Fruit fly (Drosophila melanogaster): Measurements from ENCODE around the gene Drsl2.

- no peak for TF ChIP-seq CG7101 (tag; optimal IDR thresholded peaks at IDR 0.05)
- no peak for TF ChIP-seq CG7045 (GFP tag; optimal IDR thresholded peaks at IDR 0.05)
- no peak for TF ChIP-seq CG12768 (GFP tag; optimal IDR thresholded peaks at IDR 0.05)
- TF ChIP-seq Clk (GFP tag; optimal IDR thresholded peaks at IDR 0.05): no peak
- no peak for TF ChIP-seq Crg-1 (GFP tag; optimal IDR thresholded peaks at IDR 0.05)
- no peak for TF ChIP-seq CG33017 (tag; optimal IDR thresholded peaks at IDR 0.05)
- TF ChIP-seq cnc (optimal IDR thresholded peaks at IDR 0.05): no peak
- no peak for TF ChIP-seq kay (GFP tag; ENCODE audit: borderline replicate concordance)
- no peak for TF ChIP-seq CG14711 (tag; optimal IDR thresholded peaks at IDR 0.05)
- no peak for TF ChIP-seq ovo (GFP tag; optimal IDR thresholded peaks at IDR 0.05)
These were observed 20.6 kb downstream of the Drsl2 start, which contains the start of gene CG14969 for dm6 chr3L:3334784-3335183.
